Worm (Caenorhabditis elegans) whole organism, late embryonic: ENCODE measurements around the gene R01H2.2.

Experiments used
- T23F11.4 ChIP-seq: fragments of 200-800 bp; sonication (Bioruptor generic); optimal IDR thresholded peaks from 2 replicates; lab custom pipeline; 2018; ENCODE audit warnings: mild to moderate bottlenecking, missing genetic modification characterization, missing compliant biosample characterization
- ahr-1 ChIP-seq: sonication (generic microtip); optimal IDR thresholded peaks from 2 replicates; lab custom pipeline; 2016; ENCODE audit warnings: missing genetic modification characterization, missing compliant biosample characterization
- ceh-34 ChIP-seq: sonication (generic microtip); optimal IDR thresholded peaks from 2 replicates; lab custom pipeline; 2016; ENCODE audit warnings: mild to moderate bottlenecking, missing genetic modification characterization, missing compliant biosample characterization
- dmd-4 ChIP-seq: sonication (generic microtip); optimal IDR thresholded peaks from 2 replicates; lab custom pipeline; 2016; ENCODE audit warnings: borderline replicate concordance, missing genetic modification characterization, missing compliant biosample characterization
- elt-2 ChIP-seq: sonication (generic microtip); optimal IDR thresholded peaks from 2 replicates; lab custom pipeline; 2016; ENCODE audit warnings: missing genetic modification reagents, missing genetic modification characterization, missing compliant biosample characterization
- hlh-15 ChIP-seq: sonication (generic microtip); optimal IDR thresholded peaks from 2 replicates; lab custom pipeline; 2016; ENCODE audit warnings: missing genetic modification characterization, missing compliant biosample characterization
- nhr-11 ChIP-seq: fragments of 150-350 bp; optimal IDR thresholded peaks from 2 replicates; lab custom pipeline; 2014; ENCODE audit warnings: missing biosample characterization, missing genetic modification characterization
- pha-4 ChIP-seq: fragments of 150-350 bp; optimal IDR thresholded peaks from 2 replicates; lab custom pipeline; 2018; ENCODE audit warnings: missing biosample characterization, missing genetic modification reagents, missing genetic modification characterization
- rnt-1 ChIP-seq: sonication (generic microtip); optimal IDR thresholded peaks from 2 replicates; lab custom pipeline; 2016; ENCODE audit warnings: missing genetic modification characterization, missing compliant biosample characterization
- tbx-2 ChIP-seq: sonication (generic microtip); optimal IDR thresholded peaks from 2 replicates; lab custom pipeline; 2016; ENCODE audit warnings: missing genetic modification characterization, missing compliant biosample characterization
- ttx-3 ChIP-seq: sonication (generic microtip); optimal IDR thresholded peaks from 2 replicates; lab custom pipeline; 2016; ENCODE audit warnings: missing genetic modification reagents, missing genetic modification characterization, missing compliant biosample characterization

ce11 chrIII:7069981-7070380 lies 13.6 kb downstream of the R01H2.2 start, which contains the start of gene tmem-17:
- no peak for TF ChIP-seq ahr-1
- TF ChIP-seq ceh-34 (tag; lab: Kevin White, UChicago): no peak
- TF ChIP-seq nhr-11 (tag; lab: Kevin White, UChicago): no peak
- no peak for TF ChIP-seq rnt-1 (tag; lab: Kevin White, UChicago)
- TF ChIP-seq hlh-15 (tag; lab: Kevin White, UChicago): no peak
- TF ChIP-seq elt-2: no peak
- TF ChIP-seq pha-4: no peak
- TF ChIP-seq T23F11.4 (GFP tag; lab: Kevin White, UChicago): no peak
- no peak for TF ChIP-seq tbx-2 (tag; lab: Kevin White, UChicago)
- TF ChIP-seq ttx-3 (tag; lab: Kevin White, UChicago): no peak
- no peak for TF ChIP-seq dmd-4 (tag; lab: Kevin White, UChicago)
